Fruit fly (Drosophila melanogaster): ENCODE measurements around the gene tst.
A peak's percentile ranks its signal among the peaks of the same experiment; 100 is the strongest.

The tst gene

dm6 chr3R:23760219-23761018 lies 12.2 kb downstream of the tst start, which contains the start of gene SdhD:
SdhD (minus strand) TSS chr3R:23760600.
- TF ChIP-seq Sin3A (optimal IDR thresholded peaks at IDR 0.05), result no peak
- no peak for TF ChIP-seq Myc (optimal IDR thresholded peaks at IDR 0.05)
- TF ChIP-seq insv (optimal IDR thresholded peaks at IDR 0.05), result no peak
- no peak for TF ChIP-seq h (optimal IDR thresholded peaks at IDR 0.05)
- no peak for TF ChIP-seq ttk (optimal IDR thresholded peaks at IDR 0.05)

dm6 chr3R:23757912-23758607 lies 14.6 kb downstream of the tst start, which contains the start of the genes PTPMT1 and Hrd3:
PTPMT1 (plus strand) TSS chr3R:23758339.
Hrd3 (minus strand) TSS chr3R:23758557.
- TF ChIP-seq ttk (optimal IDR thresholded peaks at IDR 0.05), result no peak
- no peak for TF ChIP-seq psq (optimal IDR thresholded peaks at IDR 0.05)
- TF ChIP-seq insv (optimal IDR thresholded peaks at IDR 0.05), result no peak
- no peak for TF ChIP-seq h (optimal IDR thresholded peaks at IDR 0.05)
- TF ChIP-seq Myc (optimal IDR thresholded peaks at IDR 0.05), result no peak
- no peak for TF ChIP-seq Sin3A (optimal IDR thresholded peaks at IDR 0.05)

dm6 chr3R:23752728-23753127 lies 19.9 kb downstream of the tst start, which contains the start of the genes RanBP3 and Rpt5:
RanBP3 (minus strand) TSS chr3R:23752834.
Rpt5 (plus strand) TSS chr3R:23752876.
- TF ChIP-seq Myc (optimal IDR thresholded peaks at IDR 0.05) (no peak), psq (optimal IDR thresholded peaks at IDR 0.05) (no peak), insv (optimal IDR thresholded peaks at IDR 0.05) (no peak), ttk (optimal IDR thresholded peaks at IDR 0.05) (no peak), h (optimal IDR thresholded peaks at IDR 0.05) (no peak)

- TF ChIP-seq Sin3A (optimal IDR thresholded peaks at IDR 0.05) (no peak), h (optimal IDR thresholded peaks at IDR 0.05) (no peak), Myc (optimal IDR thresholded peaks at IDR 0.05) (no peak), ttk (optimal IDR thresholded peaks at IDR 0.05) (no peak), psq (optimal IDR thresholded peaks at IDR 0.05) (no peak), insv (optimal IDR thresholded peaks at IDR 0.05) (no peak)
These were observed 25.2 kb downstream of the tst start for dm6 chr3R:23747446-23747845.

- TF ChIP-seq insv (optimal IDR thresholded peaks at IDR 0.05) (no peak), ttk (optimal IDR thresholded peaks at IDR 0.05) (no peak), h (optimal IDR thresholded peaks at IDR 0.05) (no peak), Myc (optimal IDR thresholded peaks at IDR 0.05) (no peak), Sin3A (optimal IDR thresholded peaks at IDR 0.05) (no peak), psq (optimal IDR thresholded peaks at IDR 0.05) (no peak)
These were observed 31.7 kb downstream of the tst start for dm6 chr3R:23740968-23741367.

DNA sequence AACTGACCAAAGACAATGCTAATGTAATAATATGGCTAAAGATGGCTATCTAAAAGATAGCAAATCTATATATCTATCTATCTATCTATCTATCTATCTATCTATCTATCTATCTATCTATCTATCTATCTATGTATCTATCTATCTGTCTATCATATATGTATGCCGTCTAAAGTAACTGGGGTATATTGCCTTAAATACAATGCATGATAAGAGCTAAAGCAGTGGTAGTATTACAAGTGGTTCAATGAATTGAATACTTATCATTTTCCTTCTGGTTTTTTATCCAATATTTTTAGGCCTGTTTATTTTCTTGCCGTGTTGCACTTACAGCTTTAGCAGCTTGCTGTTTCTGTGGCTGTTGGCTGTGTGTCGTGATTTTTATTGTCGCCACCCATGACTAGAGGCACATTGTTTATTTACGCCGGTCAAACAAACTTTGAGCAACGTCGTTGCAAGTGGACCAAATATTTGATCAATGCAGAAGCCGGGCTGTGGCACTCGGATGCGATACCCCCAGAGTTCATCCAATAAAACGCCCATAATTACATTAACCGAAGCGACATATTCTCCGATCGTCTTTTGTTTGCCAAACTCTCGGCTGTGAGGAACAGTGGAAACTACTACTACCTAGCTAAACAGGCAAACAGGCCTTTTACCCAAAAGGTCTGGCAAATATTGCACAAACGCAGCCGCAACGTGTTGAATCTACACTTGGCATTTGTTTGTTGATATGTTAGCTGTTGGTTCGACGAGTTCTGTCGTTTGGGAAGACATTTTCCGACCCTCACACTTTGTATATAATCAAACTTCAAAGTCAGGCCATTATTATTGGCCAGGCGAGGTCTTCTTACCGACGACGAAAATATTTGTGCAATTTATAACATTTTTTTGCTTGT lies 34.7 kb downstream of the tst start:
- no peak for TF ChIP-seq ttk (optimal IDR thresholded peaks at IDR 0.05)

DNA sequence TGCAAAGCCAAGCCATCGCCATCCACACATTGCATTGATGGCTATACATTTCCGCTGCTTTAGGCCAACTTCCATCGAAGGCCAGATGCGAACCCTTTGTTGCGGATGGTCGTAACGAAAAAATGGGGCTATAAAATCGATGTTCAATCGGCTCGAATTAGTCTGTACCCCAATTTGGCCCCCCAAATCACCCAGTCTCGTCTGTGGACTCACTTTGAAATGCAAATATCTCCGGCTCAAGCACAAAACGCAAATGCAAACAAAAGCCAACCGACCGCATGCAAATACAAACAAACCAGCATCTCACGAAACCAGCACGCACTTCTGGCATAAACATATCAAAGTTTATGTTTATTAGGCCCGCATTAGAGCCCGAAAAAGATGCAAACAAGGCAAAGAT lies 36.3 kb downstream of the tst start:
- TF ChIP-seq ttk (optimal IDR thresholded peaks at IDR 0.05) (no peak), Sin3A (optimal IDR thresholded peaks at IDR 0.05) (no peak), psq (optimal IDR thresholded peaks at IDR 0.05) (no peak)

DNA sequence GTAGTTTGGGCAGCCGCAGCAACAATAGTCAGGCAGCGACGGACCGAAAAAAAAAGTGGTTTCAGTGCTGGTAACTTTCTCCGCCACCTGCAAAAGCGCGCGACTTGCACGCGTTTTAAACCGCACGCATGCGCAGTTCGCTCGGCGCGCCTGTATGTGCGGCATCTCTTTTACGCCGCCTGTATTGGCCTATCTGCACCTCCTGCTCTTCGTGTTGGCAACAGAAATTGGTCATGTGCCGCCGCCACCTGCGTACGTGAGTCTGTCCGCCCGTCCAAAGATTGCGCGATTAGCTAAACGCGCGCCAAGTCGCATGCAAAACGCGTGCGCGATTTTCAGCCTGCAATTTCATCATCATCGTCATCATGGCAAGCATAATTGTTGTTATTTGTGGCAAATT lies 37.0 kb downstream of the tst start:
- TF ChIP-seq Sin3A (optimal IDR thresholded peaks at IDR 0.05) (no peak), Myc (optimal IDR thresholded peaks at IDR 0.05) (no peak), h (optimal IDR thresholded peaks at IDR 0.05) (no peak), psq (optimal IDR thresholded peaks at IDR 0.05) (no peak), ttk (optimal IDR thresholded peaks at IDR 0.05) (no peak), insv (optimal IDR thresholded peaks at IDR 0.05) (no peak)

dm6 chr3R:23734573-23735404 lies 37.9 kb downstream of the tst start:
- no peak for TF ChIP-seq psq (optimal IDR thresholded peaks at IDR 0.05)
- TF ChIP-seq ttk (optimal IDR thresholded peaks at IDR 0.05), result no peak
- TF ChIP-seq h (optimal IDR thresholded peaks at IDR 0.05), result no peak
- TF ChIP-seq Myc (optimal IDR thresholded peaks at IDR 0.05), result no peak
- TF ChIP-seq insv (optimal IDR thresholded peaks at IDR 0.05), result no peak
- no peak for TF ChIP-seq Sin3A (optimal IDR thresholded peaks at IDR 0.05)

- TF ChIP-seq Sin3A (optimal IDR thresholded peaks at IDR 0.05) (no peak), insv (optimal IDR thresholded peaks at IDR 0.05) (no peak)
These were observed 38.9 kb downstream of the tst start for dm6 chr3R:23733771-23734170.

dm6 chr3R:23732990-23733512 lies 39.6 kb downstream of the tst start, which contains the start of the genes Hmgcr and Rpn9:
Hmgcr (plus strand) TSS chr3R:23733324.
Rpn9 (minus strand) TSS chr3R:23733462.
- TF ChIP-seq Myc (optimal IDR thresholded peaks at IDR 0.05) (no peak), psq (optimal IDR thresholded peaks at IDR 0.05) (peak; percentile 83), insv (optimal IDR thresholded peaks at IDR 0.05) (no peak)

All from Kc167 (cell line).